Fruit fly (Drosophila melanogaster): Measurements from ENCODE around the gene CG32086.
A peak's percentile ranks its signal among the peaks of the same experiment; 100 is the strongest.

The CG32086 gene

DNA sequence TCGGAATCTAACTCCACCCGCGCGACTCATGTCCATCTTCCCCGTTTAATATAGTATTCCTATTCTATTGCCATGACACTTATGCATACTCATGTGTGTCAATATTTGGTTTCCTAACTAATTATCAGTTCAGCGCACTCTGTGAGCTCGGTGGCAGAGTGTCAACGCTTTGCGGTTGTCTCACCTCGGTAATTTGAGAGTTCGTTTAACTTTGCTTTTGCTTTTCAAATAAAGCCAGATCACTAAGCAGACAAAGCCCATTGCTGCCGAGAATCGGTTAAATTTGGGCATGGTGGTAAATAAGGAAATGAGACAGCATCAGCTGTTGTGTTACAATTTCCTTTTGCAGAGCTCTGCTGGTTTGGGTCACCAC is 43.5 kb downstream of the CG32086 start (continued):
- TF ChIP-seq org-1 (GFP tag; optimal IDR thresholded peaks at IDR 0.05), result peak; percentile 57
- no peak for TF ChIP-seq CG13624 (GFP tag; optimal IDR thresholded peaks at IDR 0.05)
- peak; percentile 6 for TF ChIP-seq CG4328 (GFP tag; optimal IDR thresholded peaks at IDR 0.05)
- TF ChIP-seq nmo (GFP tag; optimal IDR thresholded peaks at IDR 0.05), result no peak
- TF ChIP-seq ham (GFP tag; IDR thresholded peaks at IDR 0.05), result no peak
- TF ChIP-seq CG15601 (tag; optimal IDR thresholded peaks at IDR 0.05), result peak; percentile 72
- no peak for TF ChIP-seq CG2889 (GFP tag; IDR thresholded peaks at IDR 0.05)
- no peak for TF ChIP-seq Sin3A (optimal IDR thresholded peaks at IDR 0.05)
- no peak for TF ChIP-seq Deaf1 (tag; optimal IDR thresholded peaks at IDR 0.05)
- TF ChIP-seq Xbp1 (GFP tag; optimal IDR thresholded peaks at IDR 0.05), result no peak
- no peak for TF ChIP-seq CG9609 (GFP tag; optimal IDR thresholded peaks at IDR 0.05)
- no peak for TF ChIP-seq CG11560 (tag; IDR thresholded peaks at IDR 0.05)
- TF ChIP-seq psq (GFP tag; optimal IDR thresholded peaks at IDR 0.05), result no peak
- no peak for TF ChIP-seq Stat92E (GFP tag; optimal IDR thresholded peaks at IDR 0.05)
- TF ChIP-seq CG2120 (GFP tag; optimal IDR thresholded peaks at IDR 0.05), result no peak
- peak; percentile 9; the same call in 1 of the 3 replicates for TF ChIP-seq CG6175 (GFP tag; IDR thresholded peaks at IDR 0.05)
- TF ChIP-seq Dfd (GFP tag; optimal IDR thresholded peaks at IDR 0.05), result no peak
- peak; percentile 27 for TF ChIP-seq CG10209 (GFP tag; optimal IDR thresholded peaks at IDR 0.05)
- no peak for TF ChIP-seq pan (optimal IDR thresholded peaks at IDR 0.05)
- TF ChIP-seq pan (GFP tag; optimal IDR thresholded peaks at IDR 0.05 in 1 of 2, IDR thresholded peaks at IDR 0.05 in 1 of 2), result no peak
- TF ChIP-seq Spps (tag; optimal IDR thresholded peaks at IDR 0.05), result no peak
- no peak for TF ChIP-seq phol (tag; optimal IDR thresholded peaks at IDR 0.05)
- TF ChIP-seq CG4854 (GFP tag; optimal IDR thresholded peaks at IDR 0.05), result peak; percentile 2
- no peak for TF ChIP-seq CG12155 (GFP tag; optimal IDR thresholded peaks at IDR 0.05)
- TF ChIP-seq unpg (GFP tag; optimal IDR thresholded peaks at IDR 0.05), result peak; percentile 38
- no peak for TF ChIP-seq Sox102F (GFP tag; optimal IDR thresholded peaks at IDR 0.05)
- no peak for TF ChIP-seq pnt (GFP tag; optimal IDR thresholded peaks at IDR 0.05)
- no peak for TF ChIP-seq CG1602 (GFP tag; optimal IDR thresholded peaks at IDR 0.05)
- no peak for TF ChIP-seq Dad (GFP tag; optimal IDR thresholded peaks at IDR 0.05)
- TF ChIP-seq ac (GFP tag; optimal IDR thresholded peaks at IDR 0.05), result no peak
- TF ChIP-seq CG17361 (GFP tag; IDR thresholded peaks at IDR 0.05), result no peak
- no peak for TF ChIP-seq ttk (GFP tag; IDR thresholded peaks at IDR 0.05)
- TF ChIP-seq ssp (GFP tag; IDR thresholded peaks at IDR 0.05), result no peak
- TF ChIP-seq CG11085 (GFP tag; IDR thresholded peaks at IDR 0.05), result no peak
- peak; percentile 44 for TF ChIP-seq CG2678 (tag; optimal IDR thresholded peaks at IDR 0.05)
- TF ChIP-seq ap (GFP tag; IDR thresholded peaks at IDR 0.05), result no peak
- no peak for TF ChIP-seq bigmax (GFP tag; optimal IDR thresholded peaks at IDR 0.05)
- TF ChIP-seq ERR (GFP tag; optimal IDR thresholded peaks at IDR 0.05), result no peak
- peak; percentile 40 for TF ChIP-seq dmrt11E (tag; optimal IDR thresholded peaks at IDR 0.05)
- TF ChIP-seq mam (GFP tag; optimal IDR thresholded peaks at IDR 0.05), result no peak
- no peak for TF ChIP-seq NC2α (GFP tag; optimal IDR thresholded peaks at IDR 0.05)
- no peak for TF ChIP-seq fru (optimal IDR thresholded peaks at IDR 0.05)
- TF ChIP-seq CG14441 (GFP tag; IDR thresholded peaks at IDR 0.05), result no peak
- no peak for TF ChIP-seq rib (GFP tag; IDR thresholded peaks at IDR 0.05)
- peak; percentile 22 for TF ChIP-seq CG10147 (GFP tag; optimal IDR thresholded peaks at IDR 0.05)
- peak; percentile 16 for TF ChIP-seq sug (tag; optimal IDR thresholded peaks at IDR 0.05)
- TF ChIP-seq aop (GFP tag; IDR thresholded peaks at IDR 0.05), result no peak
- TF ChIP-seq D19A (tag; optimal IDR thresholded peaks at IDR 0.05), result no peak
- TF ChIP-seq CG14965 (GFP tag; optimal IDR thresholded peaks at IDR 0.05; ENCODE audit: borderline replicate concordance), result no peak
- no peak for TF ChIP-seq CG11695 (GFP tag; IDR thresholded peaks at IDR 0.05)
- no peak for TF ChIP-seq CG16815 (GFP tag; optimal IDR thresholded peaks at IDR 0.05)
- TF ChIP-seq Doc2 (GFP tag; IDR thresholded peaks at IDR 0.05), result no peak
- TF ChIP-seq dimm (GFP tag; IDR thresholded peaks at IDR 0.05), result no peak
- TF ChIP-seq vfl (GFP tag; optimal IDR thresholded peaks at IDR 0.05), result no peak
